Fruit fly (Drosophila melanogaster): ENCODE measurements around the gene CG33322.

Gene CG33322

DNA sequence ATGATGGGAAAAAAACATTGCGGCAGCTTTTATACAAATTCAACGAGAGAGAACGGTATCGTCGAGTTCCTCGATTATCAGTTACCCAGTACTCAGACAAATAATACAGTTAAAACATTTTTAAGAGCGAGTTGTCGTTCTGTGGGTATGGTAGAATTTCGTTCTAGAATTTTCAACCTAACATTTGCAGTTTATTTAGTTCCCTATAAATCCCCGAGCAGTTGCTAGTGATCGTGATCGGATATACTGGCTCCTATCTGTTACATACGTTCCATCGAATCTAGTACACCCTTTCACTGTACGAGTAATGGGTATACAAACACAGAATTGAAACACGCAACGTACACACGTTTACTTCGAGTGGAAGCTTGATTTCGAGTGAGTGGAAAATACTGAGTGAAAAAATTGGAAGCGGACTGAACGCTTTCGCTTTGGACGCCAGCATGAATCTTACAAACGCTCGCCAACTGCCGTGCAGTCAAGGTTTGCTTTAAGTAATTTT, 48.8 kb upstream of the CG33322 start, which contains the start of gene CG9338 (continued):
- TF ChIP-seq CG4617 (GFP tag; optimal IDR thresholded peaks at IDR 0.05; ENCODE audit: borderline replicate concordance) (peak; percentile 16), schlank (tag; optimal IDR thresholded peaks at IDR 0.05) (peak; percentile 31), Hand (GFP tag; optimal IDR thresholded peaks at IDR 0.05) (peak; percentile 68), YL-1 (GFP tag; optimal IDR thresholded peaks at IDR 0.05) (peak; percentile 36), CG4328 (GFP tag; optimal IDR thresholded peaks at IDR 0.05) (peak; percentile 93), CG8281 (tag; optimal IDR thresholded peaks at IDR 0.05) (peak; percentile 76), stwl (tag; optimal IDR thresholded peaks at IDR 0.05) (no peak), sob (GFP tag; IDR thresholded peaks at IDR 0.05) (peak; percentile 78), grn (GFP tag; optimal IDR thresholded peaks at IDR 0.05) (peak; percentile 11), luna (GFP tag; optimal IDR thresholded peaks at IDR 0.05) (peak; percentile 61), CG9797 (GFP tag; optimal IDR thresholded peaks at IDR 0.05) (peak; percentile 37), CG12391 (tag; optimal IDR thresholded peaks at IDR 0.05) (no peak), mld (GFP tag; IDR thresholded peaks at IDR 0.05; ENCODE audit: partially characterized antibody) (no peak), Drgx (GFP tag; IDR thresholded peaks at IDR 0.05) (peak; percentile 92), Blimp-1 (GFP tag; optimal IDR thresholded peaks at IDR 0.05) (peak; percentile 93), CG13296 (GFP tag; optimal IDR thresholded peaks at IDR 0.05) (peak; percentile 94), HLH4C (GFP tag; IDR thresholded peaks at IDR 0.05; ENCODE audit: partially characterized antibody) (peak; percentile 73), CG8478 (optimal IDR thresholded peaks at IDR 0.05) (no peak), BEAF-32 (GFP tag; optimal IDR thresholded peaks at IDR 0.05) (no peak), CG2116 (GFP tag; optimal IDR thresholded peaks at IDR 0.05) (peak; percentile 37), CG17912 (GFP tag; optimal IDR thresholded peaks at IDR 0.05) (no peak), prd (optimal IDR thresholded peaks at IDR 0.05) (no peak), prd (GFP tag; IDR thresholded peaks at IDR 0.05) (peak; percentile 94), caup (GFP tag; optimal IDR thresholded peaks at IDR 0.05; ENCODE audit: severe bottlenecking) (peak; percentile 86), Hsf (GFP tag; optimal IDR thresholded peaks at IDR 0.05) (peak; percentile 71), Sox100B (GFP tag; optimal IDR thresholded peaks at IDR 0.05) (peak; percentile 92), pfk (GFP tag; optimal IDR thresholded peaks at IDR 0.05) (no peak), Optix (GFP tag; IDR thresholded peaks at IDR 0.05) (peak; percentile 77), ac (GFP tag; optimal IDR thresholded peaks at IDR 0.05) (no peak), HLHmδ (GFP tag; optimal IDR thresholded peaks at IDR 0.05) (no peak), corto (GFP tag; optimal IDR thresholded peaks at IDR 0.05) (peak; percentile 76), gem (tag; optimal IDR thresholded peaks at IDR 0.05) (peak; percentile 87), CG7928 (GFP tag; optimal IDR thresholded peaks at IDR 0.05) (peak; percentile 70), GATAe (GFP tag; conservative IDR thresholded peaks at IDR 0.05) (peak; percentile 80), CG14441 (GFP tag; IDR thresholded peaks at IDR 0.05) (peak; percentile 95), CG6272 (GFP tag; IDR thresholded peaks at IDR 0.05) (peak; percentile 83), zen (tag; optimal IDR thresholded peaks at IDR 0.05) (peak; percentile 84), CG6683 (GFP tag; optimal IDR thresholded peaks at IDR 0.05) (peak; percentile 88), CG10147 (GFP tag; optimal IDR thresholded peaks at IDR 0.05) (peak; percentile 72), CG3407 (GFP tag; optimal IDR thresholded peaks at IDR 0.05) (peak; percentile 59), Six4 (GFP tag; optimal IDR thresholded peaks at IDR 0.05) (peak; percentile 92), CG8089 (GFP tag; optimal IDR thresholded peaks at IDR 0.05) (peak; percentile 73), CG9876 (GFP tag; optimal IDR thresholded peaks at IDR 0.05) (peak; percentile 46), pb (GFP tag; optimal IDR thresholded peaks at IDR 0.05) (peak; percentile 64), HmgZ (tag; optimal IDR thresholded peaks at IDR 0.05) (peak; percentile 85), Dp (GFP tag; optimal IDR thresholded peaks at IDR 0.05) (no peak), Awh (GFP tag; IDR thresholded peaks at IDR 0.05) (peak; percentile 92), Scr (GFP tag; IDR thresholded peaks at IDR 0.05; ENCODE audit: partially characterized antibody) (peak; percentile 55), pho (GFP tag; optimal IDR thresholded peaks at IDR 0.05) (peak; percentile 82), shn (GFP tag; optimal IDR thresholded peaks at IDR 0.05) (peak; percentile 85)

All from whole organism, embryonic.